Worm (Caenorhabditis elegans) whole organism, young adult: ENCODE data around the gene cest-6.

Source experiments
- C06A6.2 ChIP-seq: fragments of 200-800 bp; sonication (Bioruptor generic); conservative IDR thresholded peaks from 2 replicates; pipeline ENCODE4 v1.3.6; 2022; ENCODE audit warnings: missing genetic modification characterization, missing compliant biosample characterization
- D2030.7 ChIP-seq: fragments of 200-800 bp; sonication (Bioruptor generic); IDR thresholded peaks from 2 replicates; pipeline ENCODE4 v1.3.6; 2022; ENCODE audit warnings: missing genetic modification reagents, missing genetic modification characterization, missing compliant biosample characterization
- F10E7.11 ChIP-seq: sonication (generic microtip); optimal IDR thresholded peaks from 2 replicates; lab custom pipeline; 2017; ENCODE audit warnings: mild to moderate bottlenecking, missing genetic modification characterization, moderate library complexity, missing compliant biosample characterization
- F22D6.2 ChIP-seq: sonication (generic microtip); optimal IDR thresholded peaks from 2 replicates; lab custom pipeline; 2016; ENCODE audit warnings: mild to moderate bottlenecking, missing genetic modification characterization, missing compliant biosample characterization
- F37B4.10 ChIP-seq: fragments of 200-800 bp; sonication (Bioruptor generic); IDR thresholded peaks from 2 replicates; pipeline ENCODE4 v1.3.6; 2022; ENCODE audit warnings: missing genetic modification characterization, missing compliant biosample characterization
- F39B2.1 ChIP-seq: fragments of 200-800 bp; sonication (Bioruptor generic); IDR thresholded peaks from 2 replicates; pipeline ENCODE4 v1.3.6; 2022; ENCODE audit warnings: missing genetic modification reagents, missing genetic modification characterization, missing compliant biosample characterization
- F49E8.2 ChIP-seq: sonication (generic microtip); optimal IDR thresholded peaks from 3 replicates; lab custom pipeline; 2017; ENCODE audit warnings: missing genetic modification characterization, mild to moderate bottlenecking, missing compliant biosample characterization, antibody characterized with exemption, moderate library complexity; ENCODE audit not compliant: insufficient read depth
- F57C9.4 ChIP-seq: sonication (generic microtip); optimal IDR thresholded peaks from 2 replicates; lab custom pipeline; 2017; ENCODE audit warnings: mild to moderate bottlenecking, missing genetic modification characterization, missing compliant biosample characterization
- T07F8.4 ChIP-seq: sonication (generic microtip); optimal IDR thresholded peaks from 2 replicates; lab custom pipeline; 2016; ENCODE audit warnings: mild to moderate bottlenecking, missing genetic modification characterization, moderate library complexity, missing compliant biosample characterization
- Y79H2A.3 ChIP-seq: fragments of 200-800 bp; sonication (Bioruptor generic); conservative IDR thresholded peaks from 2 replicates; pipeline ENCODE4 v1.3.6; 2022; ENCODE audit warnings: missing genetic modification reagents, missing genetic modification characterization, missing compliant biosample characterization
- Y95B8A.8 ChIP-seq: fragments of 200-800 bp; sonication (Bioruptor generic); IDR thresholded peaks from 2 replicates; pipeline ENCODE4 v1.3.6; 2022; ENCODE audit warnings: missing genetic modification reagents, missing genetic modification characterization, missing compliant biosample characterization
- athp-1 ChIP-seq: sonication (generic microtip); optimal IDR thresholded peaks from 2 replicates; lab custom pipeline; 2017; ENCODE audit warnings: mild to moderate bottlenecking, missing genetic modification characterization, missing compliant biosample characterization
- attf-5 ChIP-seq: fragments of 200-800 bp; sonication (Bioruptor generic); optimal IDR thresholded peaks from 2 replicates; lab custom pipeline; 2018; ENCODE audit warnings: mild to moderate bottlenecking, missing genetic modification characterization, missing compliant biosample characterization
- bed-1 ChIP-seq: fragments of 200-800 bp; sonication (Bioruptor generic); IDR thresholded peaks from 2 replicates; pipeline ENCODE4 v1.3.6; 2022; ENCODE audit warnings: missing genetic modification reagents, missing genetic modification characterization, missing compliant biosample characterization
- cebp-1 ChIP-seq, 2 experiments: fragments of 200-800 bp in 1 of 2; sonication (Bioruptor generic) in 1 of 2; sonication (generic microtip) in 1 of 2; IDR thresholded peaks in 1 of 2; optimal IDR thresholded peaks in 1 of 2; 2 replicates each; pipeline versions ENCODE4 v1.3.6 to Lab custom; 2017 to 2022; ENCODE audit warnings: missing compliant biosample characterization in 2 of 2, missing genetic modification characterization in 2 of 2, mild to moderate bottlenecking in 1 of 2, missing genetic modification reagents in 1 of 2, moderate library complexity in 1 of 2
- ceh-100 ChIP-seq: fragments of 200-800 bp; sonication (Bioruptor generic); IDR thresholded peaks from 2 replicates; pipeline ENCODE4 v1.3.6; 2022; ENCODE audit warnings: missing genetic modification reagents, missing genetic modification characterization, missing compliant biosample characterization
- egl-44 ChIP-seq: fragments of 200-800 bp; sonication (Bioruptor generic); IDR thresholded peaks from 2 replicates; pipeline ENCODE4 v1.3.6; 2022; ENCODE audit warnings: missing genetic modification reagents, missing genetic modification characterization, missing compliant biosample characterization
- gei-17 ChIP-seq: fragments of 200-800 bp; sonication (Bioruptor generic); optimal IDR thresholded peaks from 2 replicates; lab custom pipeline; 2018; ENCODE audit warnings: mild to moderate bottlenecking, missing genetic modification characterization, missing compliant biosample characterization
- him-1 ChIP-seq: sonication (generic microtip); optimal IDR thresholded peaks from 2 replicates; lab custom pipeline; 2016; ENCODE audit warnings: missing genotype, missing genetic modification reagents, missing genetic modification characterization, missing compliant biosample characterization
- hlh-12 ChIP-seq: sonication (generic microtip); optimal IDR thresholded peaks from 2 replicates; lab custom pipeline; 2016; ENCODE audit warnings: missing genetic modification characterization, missing compliant biosample characterization
- hmg-1.2 ChIP-seq: fragments of 200-800 bp; sonication (Bioruptor generic); IDR thresholded peaks from 2 replicates; pipeline ENCODE4 v1.3.6; 2022; ENCODE audit warnings: missing genetic modification reagents, missing genetic modification characterization, missing compliant biosample characterization
- hsf-1 ChIP-seq: fragments of 200-800 bp; sonication (Bioruptor generic); IDR thresholded peaks from 2 replicates; pipeline ENCODE4 v1.3.6; 2022; ENCODE audit warnings: missing genetic modification reagents, missing genetic modification characterization, missing compliant biosample characterization
- lin-26 ChIP-seq: fragments of 200-800 bp; sonication (Bioruptor generic); IDR thresholded peaks from 2 replicates; pipeline ENCODE4 v1.3.6; 2022; ENCODE audit warnings: missing genetic modification reagents, missing genetic modification characterization, missing compliant biosample characterization
- lin-54 ChIP-seq: fragments of 200-800 bp; sonication (Bioruptor generic); optimal IDR thresholded peaks from 2 replicates; lab custom pipeline; 2018; ENCODE audit warnings: mild to moderate bottlenecking, missing genetic modification characterization, missing compliant biosample characterization
- lsl-1 ChIP-seq: fragments of 200-800 bp; sonication (Bioruptor generic); optimal IDR thresholded peaks from 2 replicates; lab custom pipeline; 2018; ENCODE audit warnings: mild to moderate bottlenecking, missing genetic modification characterization, moderate library complexity, missing compliant biosample characterization
- lsy-27 ChIP-seq: sonication (generic microtip); optimal IDR thresholded peaks from 2 replicates; lab custom pipeline; 2017; ENCODE audit warnings: missing genetic modification characterization, mild to moderate bottlenecking, missing compliant biosample characterization, antibody characterized with exemption, missing genotype, borderline replicate concordance; ENCODE audit not compliant: insufficient read depth
- madf-3 ChIP-seq: fragments of 200-800 bp; sonication (Bioruptor generic); IDR thresholded peaks from 2 replicates; pipeline ENCODE4 v1.3.6; 2022; ENCODE audit warnings: missing genetic modification reagents, missing genetic modification characterization, missing compliant biosample characterization
- madf-6 ChIP-seq: fragments of 200-800 bp; sonication (Bioruptor generic); IDR thresholded peaks from 2 replicates; pipeline ENCODE4 v1.3.6; 2022; ENCODE audit warnings: missing genetic modification reagents, missing genetic modification characterization, missing compliant biosample characterization
- nfya-2 ChIP-seq: fragments of 200-800 bp; sonication (Bioruptor generic); IDR thresholded peaks from 2 replicates; pipeline ENCODE4 v1.3.6; 2022; ENCODE audit warnings: missing genetic modification reagents, missing genetic modification characterization, missing compliant biosample characterization
- nfyb-1 ChIP-seq: fragments of 200-800 bp; sonication (Bioruptor generic); IDR thresholded peaks from 2 replicates; pipeline ENCODE4 v1.3.6; 2022; ENCODE audit warnings: missing genetic modification reagents, missing genetic modification characterization, missing compliant biosample characterization
- nhr-179 ChIP-seq: sonication (generic microtip); optimal IDR thresholded peaks from 2 replicates; lab custom pipeline; 2016; ENCODE audit warnings: mild to moderate bottlenecking, missing genetic modification characterization, missing compliant biosample characterization
- pbrm-1 ChIP-seq: fragments of 200-800 bp; sonication (Bioruptor generic); IDR thresholded peaks from 2 replicates; pipeline ENCODE4 v1.3.6; 2022; ENCODE audit warnings: missing genetic modification reagents, missing genetic modification characterization, missing compliant biosample characterization
- pha-4 ChIP-seq: fragments of 150-350 bp; sonication (generic microtip); optimal IDR thresholded peaks from 2 replicates; lab custom pipeline; 2014; ENCODE audit warnings: missing biosample characterization, missing genetic modification reagents, missing genetic modification characterization
- rcor-1 ChIP-seq: fragments of 200-800 bp; sonication (Bioruptor generic); IDR thresholded peaks from 2 replicates; pipeline ENCODE4 v1.3.6; 2022; ENCODE audit warnings: missing genetic modification reagents, missing genetic modification characterization, missing compliant biosample characterization
- repo-1 ChIP-seq: sonication (generic microtip); optimal IDR thresholded peaks from 2 replicates; lab custom pipeline; 2017; ENCODE audit warnings: mild to moderate bottlenecking, missing genetic modification characterization, missing compliant biosample characterization
- snpc-1.1 ChIP-seq: sonication (generic microtip); optimal IDR thresholded peaks from 2 replicates; lab custom pipeline; 2017; ENCODE audit warnings: missing genetic modification characterization, mild to moderate bottlenecking, missing compliant biosample characterization, antibody characterized with exemption, moderate library complexity, missing genotype, missing genetic modification reagents; ENCODE audit not compliant: insufficient read depth
- snpc-1.3 ChIP-seq: sonication (generic microtip); optimal IDR thresholded peaks from 2 replicates; lab custom pipeline; 2017; ENCODE audit warnings: missing genetic modification characterization, mild to moderate bottlenecking, missing compliant biosample characterization, antibody characterized with exemption, moderate library complexity, missing genotype, missing genetic modification reagents; ENCODE audit not compliant: insufficient read depth
- snpc-3.4 ChIP-seq: sonication (generic microtip); optimal IDR thresholded peaks from 2 replicates; lab custom pipeline; 2017; ENCODE audit warnings: missing genetic modification characterization, mild to moderate bottlenecking, missing compliant biosample characterization, antibody characterized with exemption, moderate library complexity, missing genotype, missing genetic modification reagents
- snpc-4 ChIP-seq, 5 experiments: fragments of 150-350 bp in 1 of 5; sonication (generic microtip) in 4 of 5; optimal IDR thresholded peaks; 2 replicates each; lab custom pipeline; 2014 to 2018; ENCODE audit warnings: missing genetic modification characterization in 5 of 5, missing biosample characterization in 3 of 5, antibody characterized with exemption in 2 of 5, mild to moderate bottlenecking in 2 of 5, missing compliant biosample characterization in 2 of 5, missing genotype in 2 of 5, moderate library complexity in 2 of 5, missing genetic modification reagents in 1 of 5
- tbp1 ChIP-seq: fragments of 200-800 bp; sonication (Bioruptor generic); optimal IDR thresholded peaks from 2 replicates; lab custom pipeline; 2018; ENCODE audit warnings: mild to moderate bottlenecking, missing genetic modification characterization, missing compliant biosample characterization
- unc-62 ChIP-seq: fragments of 150-350 bp; optimal IDR thresholded peaks from 2 replicates; lab custom pipeline; 2014; ENCODE audit warnings: missing biosample characterization, missing genetic modification reagents, missing genetic modification characterization
- xnd-1 ChIP-seq: sonication (generic microtip); optimal IDR thresholded peaks from 2 replicates; lab custom pipeline; 2016; ENCODE audit warnings: missing genotype, missing genetic modification reagents, missing genetic modification characterization, missing compliant biosample characterization
- zim-3 ChIP-seq: sonication (generic microtip); optimal IDR thresholded peaks from 2 replicates; lab custom pipeline; 2017; ENCODE audit warnings: mild to moderate bottlenecking, missing genetic modification characterization, moderate library complexity, missing compliant biosample characterization
- ztf-18 ChIP-seq: sonication (generic microtip); optimal IDR thresholded peaks from 2 replicates; lab custom pipeline; 2016; ENCODE audit warnings: missing genotype, mild to moderate bottlenecking, missing genetic modification characterization, missing compliant biosample characterization
- ztf-28 ChIP-seq: fragments of 200-800 bp; sonication (Bioruptor generic); IDR thresholded peaks from 2 replicates; pipeline ENCODE4 v1.3.6; 2022; ENCODE audit warnings: missing genetic modification reagents, missing genetic modification characterization, missing compliant biosample characterization
- ztf-6 ChIP-seq: fragments of 200-800 bp; sonication (Bioruptor generic); IDR thresholded peaks from 2 replicates; pipeline ENCODE4 v1.3.6; 2022; ENCODE audit warnings: missing genetic modification reagents, missing genetic modification characterization, missing compliant biosample characterization

Gene cest-6

DNA sequence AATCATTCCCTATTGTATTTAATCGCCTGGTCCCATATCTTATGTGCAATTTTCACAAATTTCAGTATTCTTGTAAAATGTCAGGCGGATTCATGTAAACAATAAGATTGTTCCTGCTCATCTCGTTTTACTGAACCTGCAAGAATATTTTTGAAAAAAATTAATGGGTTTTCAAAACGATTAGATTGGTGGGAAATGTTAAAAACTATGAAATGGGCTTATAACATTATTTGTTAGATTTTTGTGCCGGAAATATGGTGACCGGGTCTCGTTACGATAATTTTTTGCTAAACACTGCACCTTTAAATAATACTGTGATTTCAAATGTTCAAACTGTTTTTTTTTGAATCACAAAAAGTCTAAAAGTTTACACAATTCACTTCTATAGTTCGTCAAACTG, 22.9 kb downstream of the cest-6 start (continued):
- no peak for TF ChIP-seq F22D6.2 (tag; lab: Kevin White, UChicago)
- TF ChIP-seq ceh-100 (GFP tag; lab: Robert Waterston, UW): no peak
- TF ChIP-seq lsl-1 (GFP tag; lab: Kevin White, UChicago): peak; percentile 30
- TF ChIP-seq D2030.7: peak; percentile 46
- TF ChIP-seq him-1 (tag; lab: Kevin White, UChicago): no peak
- peak; percentile 49 for TF ChIP-seq rcor-1 (GFP tag; lab: Robert Waterston, UW)
- no peak for TF ChIP-seq C06A6.2
- TF ChIP-seq unc-62 (GFP tag; lab: Kevin White, UChicago): no peak
- 0 out of 2 replicates have a peak, but pooled peaks have one; percentile 21 for TF ChIP-seq hsf-1 (GFP tag; lab: Robert Waterston, UW)
- TF ChIP-seq pbrm-1 (GFP tag; lab: Robert Waterston, UW): 0 out of 2 replicates have a peak, but pooled peaks have one; percentile 25
- TF ChIP-seq F39B2.1 (GFP tag; lab: Robert Waterston, UW): peak; percentile 77; the same call in 1 of the 2 replicates
- TF ChIP-seq cebp-1 (GFP tag; IDR thresholded peaks at IDR 0.05; lab: Robert Waterston, UW): no peak
- peak; percentile 20 for TF ChIP-seq cebp-1 (tag; optimal IDR thresholded peaks at IDR 0.05; lab: Kevin White, UChicago)
- TF ChIP-seq madf-6 (GFP tag; lab: Robert Waterston, UW): peak; percentile 64; the same call in 1 of the 2 replicates
- no peak for TF ChIP-seq F57C9.4 (tag; lab: Kevin White, UChicago)
- TF ChIP-seq snpc-1.1 (tag; lab: Kevin White, UChicago): peak; percentile 20
- no peak for TF ChIP-seq F10E7.11 (tag; lab: Kevin White, UChicago)
- peak; percentile 8 for TF ChIP-seq repo-1 (tag; lab: Kevin White, UChicago)
- TF ChIP-seq Y79H2A.3: peak; percentile 77
- TF ChIP-seq ztf-18: no peak
- no peak for TF ChIP-seq attf-5
- TF ChIP-seq lin-26 (GFP tag; lab: Robert Waterston, UW): 0 out of 2 replicates have a peak, but pooled peaks have one; percentile 47
- TF ChIP-seq nfyb-1 (GFP tag; lab: Robert Waterston, UW): peak; percentile 66
- TF ChIP-seq ztf-6 (GFP tag; lab: Robert Waterston, UW): no peak
- peak; percentile 18 for TF ChIP-seq F49E8.2
- no peak for TF ChIP-seq hmg-1.2 (GFP tag; lab: Robert Waterston, UW)
- 0 out of 2 replicates have a peak, but pooled peaks have one; percentile 5 for TF ChIP-seq nfya-2 (GFP tag; lab: Robert Waterston, UW)
- no peak for TF ChIP-seq hlh-12 (tag; lab: Kevin White, UChicago)
- no peak for TF ChIP-seq pha-4
- no peak for TF ChIP-seq snpc-4 (GFP tag; optimal IDR thresholded peaks at IDR 0.05; lab: Kevin White, UChicago)
- TF ChIP-seq snpc-4 (tag; optimal IDR thresholded peaks at IDR 0.05; lab: Kevin White, UChicago): peak in 1 of 4 experiments; percentile 59
- no peak for TF ChIP-seq T07F8.4 (tag; lab: Kevin White, UChicago)
- TF ChIP-seq tbp1: peak; percentile 13
- no peak for TF ChIP-seq lsy-27
- no peak for TF ChIP-seq zim-3 (tag; lab: Kevin White, UChicago)
- TF ChIP-seq ztf-28 (GFP tag; lab: Robert Waterston, UW): no peak
- peak; percentile 19 for TF ChIP-seq athp-1 (tag; lab: Kevin White, UChicago)
- no peak for TF ChIP-seq madf-3 (GFP tag; lab: Robert Waterston, UW)
- TF ChIP-seq F37B4.10 (GFP tag; lab: Robert Waterston, UW): no peak
- TF ChIP-seq Y95B8A.8 (GFP tag; lab: Robert Waterston, UW): peak; percentile 76; the same call in 1 of the 2 replicates
- TF ChIP-seq xnd-1: no peak
- no peak for TF ChIP-seq snpc-1.3 (tag; lab: Kevin White, UChicago)
- no peak for TF ChIP-seq nhr-179
- 0 out of 2 replicates have a peak, but pooled peaks have one; percentile 31 for TF ChIP-seq egl-44
- TF ChIP-seq snpc-3.4 (tag; lab: Kevin White, UChicago): no peak
- TF ChIP-seq gei-17 (GFP tag; lab: Kevin White, UChicago): no peak
- TF ChIP-seq lin-54 (GFP tag; lab: Kevin White, UChicago): peak; percentile 64
- no peak for TF ChIP-seq bed-1
